Worm (Caenorhabditis elegans): ENCODE data around the gene C33C12.7.

ce11 chrII:2152455-2152854 is 22.8 kb downstream of the C33C12.7 start:
- no peak for TF ChIP-seq snpc-4 (tag; optimal IDR thresholded peaks at IDR 0.05)
- TF ChIP-seq mab-5 (tag; optimal IDR thresholded peaks at IDR 0.05) = no peak
- no peak for TF ChIP-seq pha-4 (tag; optimal IDR thresholded peaks at IDR 0.05)
- no peak for TF ChIP-seq ham-2 (GFP tag; optimal IDR thresholded peaks at IDR 0.05)
- no peak for TF ChIP-seq lsy-2 (tag; optimal IDR thresholded peaks at IDR 0.05)
- TF ChIP-seq unc-62 (GFP tag; optimal IDR thresholded peaks at IDR 0.05) = no peak
- no peak for TF ChIP-seq nhr-76 (tag; optimal IDR thresholded peaks at IDR 0.05)
- no peak for TF ChIP-seq ztf-11 (tag; optimal IDR thresholded peaks at IDR 0.05)
- TF ChIP-seq elt-1 (tag; optimal IDR thresholded peaks at IDR 0.05; ENCODE audit: borderline replicate concordance, insufficient read depth) = no peak
- TF ChIP-seq mls-2 (tag; optimal IDR thresholded peaks at IDR 0.05) = no peak
- TF ChIP-seq blmp-1 (tag; optimal IDR thresholded peaks at IDR 0.05) = no peak
- TF ChIP-seq nhr-12 (tag; optimal IDR thresholded peaks at IDR 0.05) = no peak
- TF ChIP-seq nhr-28 (tag; optimal IDR thresholded peaks at IDR 0.05) = no peak

Measured in whole organism, mixed stage, embryonic.